1 worm cellular context compared by ENCODE assay signal in the genomic region with DNA sequence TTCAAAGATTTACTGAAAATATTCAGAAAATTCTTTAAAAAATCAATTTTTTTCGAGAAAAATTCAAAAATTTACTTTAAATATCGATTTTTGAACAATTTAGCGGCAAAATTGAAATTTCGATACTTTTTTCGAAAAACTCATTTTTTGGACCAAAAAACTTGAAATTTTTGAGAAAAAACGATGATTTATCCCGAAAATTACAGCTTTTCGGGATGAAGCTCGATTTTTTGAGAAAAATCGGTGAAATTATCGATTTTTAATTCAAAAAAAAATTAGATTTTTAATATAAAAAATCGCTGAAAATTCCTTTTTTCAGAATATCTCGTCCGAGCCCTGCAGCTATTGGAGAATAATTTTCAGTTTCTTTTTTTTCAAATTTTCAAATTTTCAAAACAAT.
TF ChIP-seq lines count a peak whose summit lies in the region.

No protein-coding gene starts in this region.

TF ChIP-seq in whole organism, L1 larva, 84 proteins besides CTCF, POLR2A, EP300 and RAD21 (continued from another document):
- TF ChIP-seq nhr-47 (tag; optimal IDR thresholded peaks at IDR 0.05; lab: Kevin White, UChicago) (peak; percentile 5), nhr-85 (tag; lab: Kevin White, UChicago) (peak; percentile 73), aha-1 (tag; optimal IDR thresholded peaks at IDR 0.05; lab: Kevin White, UChicago) (no peak), snpc-4 (tag; optimal IDR thresholded peaks at IDR 0.05; lab: Kevin White, UChicago) (no peak), nhr-84 (tag; optimal IDR thresholded peaks at IDR 0.05; lab: Kevin White, UChicago) (no peak), nhr-76 (tag; optimal IDR thresholded peaks at IDR 0.05; lab: Kevin White, UChicago) (no peak)
